Worm (Caenorhabditis elegans) whole organism, dauer: ENCODE measurements around the gene F41C6.6.
"Not testable (repeated sequence)": the region's sequence is repeated elsewhere in the genome, so short reads cannot be mapped to it uniquely, and the experiment has no call there.

Experiments used
- unc-62 ChIP-seq: sonication (generic microtip); optimal IDR thresholded peaks from 2 replicates; lab custom pipeline; 2017; ENCODE audit warnings: missing biosample characterization, missing genetic modification reagents, missing genetic modification characterization

Gene F41C6.6

DNA sequence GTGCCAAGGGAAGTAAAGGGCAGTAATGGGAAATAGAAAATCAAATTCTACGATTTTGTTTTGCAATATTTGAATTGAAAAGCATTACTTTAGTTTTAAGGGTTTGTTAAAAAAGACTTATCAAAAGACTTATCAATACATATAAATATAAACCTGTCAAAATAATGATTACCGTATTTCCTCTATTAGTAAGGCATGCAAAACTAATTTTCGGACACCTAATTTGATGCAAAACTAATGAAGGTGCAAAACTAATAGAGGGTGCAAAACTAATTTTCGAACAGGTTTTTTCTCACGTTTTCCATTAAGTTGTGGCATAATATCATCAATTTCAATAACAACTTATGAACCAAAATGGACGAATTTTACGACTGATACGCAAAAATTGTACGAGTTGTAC lies at the start of gene F41C6.6:
TSS of gene F41C6.6 (minus strand) at position 101 of the 400 bp plus-strand sequence.
- TF ChIP-seq unc-62 (GFP tag; lab: Kevin White, UChicago), result not testable (repeated sequence)

DNA sequence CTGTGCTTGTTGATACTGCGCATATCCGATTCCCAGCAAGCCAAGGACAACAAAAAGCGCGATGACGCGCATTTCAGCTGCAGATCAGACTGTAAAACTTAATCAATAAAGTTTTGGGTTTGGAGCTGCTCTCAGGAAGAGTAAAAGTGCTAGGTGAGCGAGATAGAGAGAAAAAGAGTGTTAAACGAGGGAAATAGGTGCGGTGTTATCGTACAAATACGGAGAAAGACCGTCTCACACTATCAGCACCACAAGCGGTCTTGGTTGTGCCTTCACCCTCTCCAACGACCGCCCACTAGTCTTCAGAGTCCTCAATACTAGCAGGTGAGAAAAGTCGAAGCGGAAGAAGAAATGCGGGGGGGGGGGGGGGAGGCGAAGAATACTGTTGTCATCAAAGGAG lies 46.9 kb upstream of the F41C6.6 start, which contains the start of gene F14B8.5:
TSS of gene F14B8.5 (minus strand) at position 127 of the 400 bp plus-strand sequence.
- no peak for TF ChIP-seq unc-62 (GFP tag; lab: Kevin White, UChicago)

DNA sequence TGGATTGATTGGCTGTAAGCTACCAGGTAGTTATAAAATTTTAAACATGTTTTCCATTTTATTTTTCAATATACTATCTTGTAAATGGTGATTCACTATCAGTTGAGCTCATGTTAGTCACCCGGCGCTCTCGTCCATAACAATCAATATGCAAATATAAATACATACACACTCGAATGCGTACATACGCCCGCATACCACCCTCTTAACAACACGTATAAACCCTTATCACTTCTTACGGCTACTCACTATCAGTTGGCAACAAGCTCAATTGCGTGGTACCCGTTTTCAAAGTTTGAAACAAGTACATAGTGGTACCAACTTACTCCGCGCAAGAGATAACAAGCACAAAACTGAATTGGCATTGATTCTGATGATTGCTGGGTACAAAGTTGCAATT lies 45.3 kb upstream of the F41C6.6 start:
- no peak for TF ChIP-seq unc-62 (GFP tag; lab: Kevin White, UChicago)

DNA sequence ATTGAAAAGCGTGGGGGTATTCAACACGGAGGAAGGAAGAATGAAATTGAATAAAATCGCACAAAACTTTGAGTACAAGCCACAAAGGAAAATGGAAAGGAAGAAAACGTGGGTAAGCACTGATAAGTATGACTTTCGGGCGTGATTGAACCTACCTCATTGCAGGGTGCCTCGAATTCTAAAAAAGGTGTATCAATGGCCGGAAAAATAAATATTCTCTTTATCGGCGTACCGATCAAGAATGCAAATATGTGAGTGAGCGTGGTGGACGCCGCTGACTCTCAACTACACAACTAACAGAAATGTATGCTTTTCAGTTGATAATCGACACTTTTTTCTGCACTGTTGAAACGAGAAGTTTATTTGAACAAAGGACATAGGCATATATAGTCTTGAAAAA lies 42.8 kb upstream of the F41C6.6 start, which contains the start of gene otpl-3:
TSS of gene otpl-3 (minus strand) at position 304 of the 400 bp plus-strand sequence.
- no peak for TF ChIP-seq unc-62 (GFP tag; lab: Kevin White, UChicago)

DNA sequence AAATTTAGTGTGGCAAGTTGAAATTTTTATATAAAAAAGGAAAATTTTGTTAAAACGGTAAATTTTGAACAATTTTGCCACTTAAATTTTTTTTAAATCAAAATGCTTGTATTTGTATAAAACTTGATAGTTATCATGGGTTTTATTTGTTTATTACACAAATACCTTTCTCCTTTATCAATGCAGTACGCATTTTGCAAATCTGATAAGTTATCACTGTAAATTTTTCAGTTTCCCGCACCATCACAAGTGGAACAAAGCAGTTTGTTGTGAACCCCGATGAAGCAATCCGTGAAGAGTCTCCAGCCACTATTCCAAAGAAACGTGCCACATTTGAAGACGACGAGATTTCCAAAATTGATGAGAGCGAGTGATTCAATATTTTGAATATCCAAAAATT lies 38.4 kb upstream of the F41C6.6 start:
- TF ChIP-seq unc-62 (GFP tag; lab: Kevin White, UChicago), result no peak

DNA sequence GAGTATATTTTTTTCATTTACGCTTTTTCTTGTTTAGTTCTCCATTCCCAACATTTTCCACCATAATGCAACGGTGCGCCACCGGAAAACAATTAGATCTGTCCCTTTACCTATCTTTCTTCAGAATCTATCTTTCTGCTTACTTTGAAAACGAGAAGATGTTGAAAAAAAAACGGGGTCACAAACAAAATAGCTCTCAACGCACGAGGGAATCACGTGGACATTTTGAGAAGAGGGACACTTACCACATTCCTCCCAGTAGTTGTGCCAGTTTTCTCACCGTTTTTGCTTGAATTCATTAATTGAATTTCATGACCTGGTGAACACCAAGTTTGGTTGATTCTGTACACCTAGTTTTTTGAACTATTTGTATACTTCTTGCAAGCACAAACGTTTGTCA lies 34.5 kb upstream of the F41C6.6 start:
- no peak for TF ChIP-seq unc-62 (GFP tag; lab: Kevin White, UChicago)

DNA sequence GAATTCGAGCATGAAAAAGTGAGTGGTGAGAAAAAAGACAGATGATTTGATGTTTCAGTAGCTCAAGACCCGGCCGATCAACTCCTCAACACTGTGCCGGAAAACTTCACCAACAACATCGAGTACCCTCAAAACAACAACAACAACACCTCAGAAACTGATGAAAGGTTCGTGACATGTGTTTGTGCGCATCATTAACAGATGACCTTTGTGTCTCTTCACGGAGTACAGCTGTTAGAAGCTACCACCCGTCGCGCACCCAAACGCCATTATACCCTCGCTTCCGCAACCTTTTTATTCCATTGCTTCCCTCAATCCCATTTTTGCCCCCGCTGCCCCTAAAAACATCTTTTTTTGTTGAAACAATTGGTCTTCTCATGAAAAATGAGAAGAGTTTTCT lies 33.6 kb upstream of the F41C6.6 start:
- no peak for TF ChIP-seq unc-62 (GFP tag; lab: Kevin White, UChicago)

DNA sequence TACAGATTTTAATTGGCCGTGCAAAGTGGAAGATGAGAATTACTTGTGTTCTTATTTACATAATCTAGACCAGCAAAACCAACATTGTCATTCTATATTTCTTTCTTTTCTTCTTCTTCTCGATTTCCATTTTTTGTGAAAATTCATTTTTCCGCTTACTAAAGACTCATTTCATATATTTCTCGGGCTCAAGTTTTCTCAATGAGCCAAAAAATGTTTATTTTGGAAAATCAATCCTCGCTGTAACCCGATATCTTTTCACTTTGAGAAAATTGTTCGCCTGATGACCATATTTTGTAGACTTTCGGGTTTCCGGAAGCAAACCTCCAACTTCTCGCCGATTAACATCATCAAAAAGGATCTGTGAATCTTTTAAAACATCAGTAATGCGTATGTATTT lies 32.3 kb upstream of the F41C6.6 start, which contains the start of gene nhx-4:
TSS of gene nhx-4 (plus strand) at position 301 of the 400 bp plus-strand sequence.
- no peak for TF ChIP-seq unc-62 (GFP tag; lab: Kevin White, UChicago)

DNA sequence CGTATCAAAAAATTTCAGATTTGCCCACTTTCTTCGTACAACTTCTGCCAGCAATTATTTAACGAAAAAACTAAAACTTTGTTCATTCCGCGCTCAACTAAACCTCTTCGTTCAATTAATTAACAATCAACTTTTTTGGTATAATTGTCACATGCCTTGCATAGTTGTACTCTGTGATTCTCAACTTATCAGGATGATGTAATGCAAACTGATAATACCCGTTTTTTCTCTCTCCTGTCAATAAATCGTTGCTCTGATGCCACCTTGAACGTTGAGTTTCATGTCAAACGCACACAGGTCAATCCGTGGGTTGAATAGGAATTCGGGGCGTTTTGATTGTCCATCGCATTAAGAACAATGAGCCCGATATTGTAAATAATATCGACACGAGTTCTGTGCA lies 23.9 kb upstream of the F41C6.6 start:
- TF ChIP-seq unc-62 (GFP tag; lab: Kevin White, UChicago), result no peak

DNA sequence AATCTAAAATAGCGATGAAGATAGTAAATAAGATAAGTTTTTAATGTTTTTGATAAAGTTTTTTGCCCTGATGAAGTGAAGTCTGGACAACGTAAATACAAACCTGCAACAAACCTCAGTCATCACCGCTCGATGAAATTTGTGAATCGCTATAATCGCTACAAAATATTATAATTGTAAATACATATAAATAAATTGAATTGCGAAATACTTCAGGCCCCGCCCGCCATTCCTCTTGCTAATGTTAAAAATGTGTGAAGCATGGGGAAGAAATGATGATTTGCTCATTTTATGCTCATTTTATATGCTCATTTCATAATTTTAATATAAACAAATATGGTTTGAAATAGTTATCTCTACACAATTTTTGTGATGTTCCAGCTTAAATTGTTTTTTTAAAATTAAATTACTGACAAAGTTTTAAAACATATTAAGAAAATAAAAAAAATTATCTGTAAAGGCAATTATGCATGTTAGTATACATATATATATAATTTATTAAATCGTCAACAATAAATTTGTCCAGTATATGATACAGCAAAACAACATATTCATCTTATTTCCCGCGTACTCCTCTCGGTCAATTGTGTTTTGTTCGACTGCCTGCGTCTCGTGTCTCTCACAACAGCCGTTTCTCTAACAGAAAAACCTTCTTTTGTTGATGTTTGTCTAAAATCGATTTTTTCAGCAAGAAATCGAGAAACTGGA lies 22.5 kb upstream of the F41C6.6 start, which contains the start of gene sid-5:
TSS of gene sid-5 (plus strand) at position 658 of the 708 bp plus-strand sequence.
- no peak for TF ChIP-seq unc-62 (GFP tag; lab: Kevin White, UChicago)

DNA sequence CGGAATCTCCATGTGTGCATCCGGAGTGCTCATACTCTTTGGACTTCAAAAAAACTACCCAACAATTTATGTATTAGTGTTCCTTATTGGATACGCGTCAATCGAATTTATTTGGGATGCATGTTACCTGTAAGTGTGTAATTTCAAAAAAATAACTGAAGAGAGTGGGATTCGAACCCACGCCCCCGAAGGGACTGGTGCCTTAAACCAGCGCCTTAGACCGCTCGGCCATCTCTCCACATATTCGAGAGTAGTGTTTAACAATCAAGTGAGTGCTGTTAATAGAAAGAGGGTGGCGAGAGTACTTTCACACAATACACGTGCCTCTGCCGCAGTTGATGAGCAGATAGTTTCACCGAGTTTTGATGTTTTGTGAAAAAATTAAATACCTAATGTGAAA lies 21.3 kb upstream of the F41C6.6 start:
- no peak for TF ChIP-seq unc-62 (GFP tag; lab: Kevin White, UChicago)

DNA sequence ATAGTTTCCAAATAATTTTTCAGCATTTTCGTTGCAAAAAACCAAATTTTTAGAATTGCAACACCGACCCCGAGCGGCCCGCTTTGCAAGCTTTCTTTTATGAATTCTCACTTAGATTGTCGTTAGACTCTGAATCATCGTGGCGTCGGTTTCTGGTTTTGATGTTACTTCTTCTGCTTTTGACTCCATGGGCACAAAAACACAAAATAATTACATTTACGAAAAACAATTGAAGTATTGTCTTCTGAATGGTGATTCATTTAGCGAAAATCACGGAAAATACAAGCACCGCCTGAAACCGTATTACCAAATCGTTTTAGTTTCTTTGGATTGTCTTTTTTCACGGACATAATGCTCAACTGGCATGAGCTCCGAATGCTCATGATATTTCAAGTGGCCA lies 19.4 kb upstream of the F41C6.6 start, which contains the start of gene pes-23:
TSS of gene pes-23 (plus strand) at position 301 of the 400 bp plus-strand sequence.
- no peak for TF ChIP-seq unc-62 (GFP tag; lab: Kevin White, UChicago)

DNA sequence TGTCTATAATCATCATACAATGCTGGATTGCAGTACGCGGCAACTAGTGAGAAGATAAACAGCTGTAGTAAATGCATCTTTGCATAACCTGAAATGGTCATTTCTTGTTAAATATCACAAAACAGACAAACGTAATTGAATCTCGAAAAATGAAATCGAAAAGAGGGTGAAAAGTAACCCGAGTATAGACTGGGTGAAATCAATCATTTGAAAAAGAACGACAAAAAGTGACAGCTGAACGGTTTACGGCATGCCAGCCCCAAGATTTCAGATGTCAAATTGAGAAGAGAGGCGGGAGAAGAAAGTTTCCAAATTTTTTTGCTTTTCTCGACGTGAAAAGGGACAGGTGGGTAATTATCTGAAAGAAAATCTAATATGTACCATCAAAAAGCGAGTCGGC lies 18.2 kb upstream of the F41C6.6 start, which contains the start of gene F14B8.4:
TSS of gene F14B8.4 (minus strand) at position 101 of the 400 bp plus-strand sequence.
- TF ChIP-seq unc-62 (GFP tag; lab: Kevin White, UChicago), result no peak

DNA sequence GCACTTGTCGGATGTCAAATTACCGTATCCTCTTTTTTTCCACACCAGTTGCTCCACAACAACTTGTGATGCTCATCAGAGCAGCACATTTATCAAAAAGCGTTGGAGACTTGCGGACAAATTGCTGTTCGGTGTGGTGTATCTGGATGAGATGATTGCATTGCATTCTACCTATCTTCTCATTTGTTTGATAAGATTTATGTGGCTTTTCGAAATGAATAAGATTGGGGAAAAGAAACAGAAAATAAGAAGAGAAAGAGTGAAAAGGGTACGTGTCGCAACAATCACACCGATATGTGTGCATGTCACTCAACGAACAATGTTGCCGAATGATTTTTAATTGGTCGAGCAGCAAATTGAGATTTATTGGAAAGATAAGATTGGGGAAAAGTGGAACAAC lies 12.4 kb upstream of the F41C6.6 start:
- TF ChIP-seq unc-62 (GFP tag; lab: Kevin White, UChicago), result no peak

DNA sequence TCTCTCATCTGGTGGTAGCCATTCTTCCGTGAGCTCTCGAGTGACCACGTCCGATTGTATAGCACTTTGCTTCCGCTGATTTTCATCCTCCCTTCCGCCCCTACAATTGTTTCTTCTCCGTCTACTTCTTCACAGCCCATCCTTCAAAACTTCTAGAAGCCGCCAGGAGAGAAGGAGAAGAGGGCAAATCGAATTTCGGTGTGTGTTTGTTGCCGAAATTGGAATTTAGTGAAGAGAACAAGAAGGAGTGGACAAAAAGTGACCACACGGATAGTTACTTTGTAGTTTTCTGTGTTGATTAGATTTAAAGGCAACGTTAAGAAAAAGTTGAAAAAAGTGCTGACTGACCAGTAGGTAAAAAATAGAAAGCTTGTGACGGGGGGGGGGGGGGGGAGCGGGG lies 11.4 kb upstream of the F41C6.6 start:
- TF ChIP-seq unc-62 (GFP tag; lab: Kevin White, UChicago), result no peak

DNA sequence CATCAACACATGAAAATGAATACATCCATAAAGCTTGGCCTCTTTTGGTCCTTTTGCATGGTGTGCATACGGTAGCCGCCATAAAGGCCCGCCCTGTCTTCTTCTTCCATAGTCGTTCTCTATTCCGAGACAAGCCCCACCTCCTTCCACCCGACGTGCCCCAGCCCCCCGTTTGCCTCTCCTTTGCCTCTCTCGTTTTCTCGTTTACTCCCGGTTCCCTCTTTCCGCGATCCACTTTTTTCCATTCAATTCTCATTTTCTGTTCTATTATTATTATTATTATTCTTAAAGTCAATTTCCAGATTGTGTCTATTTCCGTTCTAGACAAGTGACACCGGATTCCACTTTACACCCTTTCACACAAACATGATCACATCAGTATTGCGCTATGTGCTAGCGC lies 7.7 kb upstream of the F41C6.6 start, which contains the start of gene unc-6:
TSS of gene unc-6 (plus strand) at position 301 of the 400 bp plus-strand sequence.
- TF ChIP-seq unc-62 (GFP tag; lab: Kevin White, UChicago), result no peak

DNA sequence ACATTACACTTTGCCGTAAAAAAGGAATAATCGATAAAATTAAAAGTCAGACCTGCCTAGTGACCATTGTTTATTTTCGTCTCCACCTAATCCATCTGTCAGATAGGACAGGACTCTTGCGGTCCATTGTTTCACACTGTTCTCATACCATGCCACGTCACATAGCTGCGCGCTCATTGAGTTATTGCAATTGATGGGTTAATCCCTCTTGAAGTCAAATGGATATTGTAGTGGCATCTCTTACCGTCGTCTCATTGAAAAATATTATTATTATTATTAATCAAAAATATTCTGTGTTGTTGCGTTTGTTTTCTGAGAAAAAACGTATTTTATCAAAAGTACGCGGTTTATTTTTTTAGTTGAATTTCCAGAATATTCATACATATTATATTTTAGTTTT lies 6.5 kb upstream of the F41C6.6 start:
- TF ChIP-seq unc-62 (GFP tag; lab: Kevin White, UChicago), result no peak
